Fruit fly (Drosophila melanogaster) whole organism, wandering third instar larva: ENCODE results near the gene CG15386.

Experiments used
- Abd-B ChIP-seq: fragments of >200 bp; optimal IDR thresholded peaks from 2 replicates; lab custom pipeline; 2017; ENCODE audit warnings: missing biosample characterization, missing genetic modification characterization
- CG32264 ChIP-seq: fragments of 200-800 bp; sonication (Bioruptor generic); optimal IDR thresholded peaks from 2 replicates; lab custom pipeline; 2016; ENCODE audit warnings: missing biosample characterization, missing genetic modification characterization
- CG9705 ChIP-seq: fragments of 200-800 bp; sonication (Bioruptor generic); optimal IDR thresholded peaks from 2 replicates; lab custom pipeline; 2018; ENCODE audit warnings: missing biosample characterization, mild to moderate bottlenecking, missing genetic modification characterization
- Dfd ChIP-seq: fragments of >200 bp; optimal IDR thresholded peaks from 2 replicates; lab custom pipeline; 2017; ENCODE audit warnings: missing biosample characterization, missing genetic modification characterization
- Dif ChIP-seq: fragments of 200-275, 200-300 bp; sonication (Bioruptor generic); optimal IDR thresholded peaks from 2 replicates; lab custom pipeline; 2018; ENCODE audit warnings: missing biosample characterization, missing genetic modification characterization; ENCODE audit not compliant: partially characterized antibody
- GATAd ChIP-seq: sonication (Bioruptor generic); optimal IDR thresholded peaks from 2 replicates; lab custom pipeline; 2016; ENCODE audit warnings: missing biosample characterization, missing genetic modification characterization
- HLH106 ChIP-seq: fragments of 200-800 bp; optimal IDR thresholded peaks from 3 replicates; lab custom pipeline; 2019; ENCODE audit warnings: missing biosample characterization, mild to moderate bottlenecking, missing genetic modification characterization, moderate library complexity
- Hnf4 ChIP-seq: fragments of 200-800 bp; sonication (Bioruptor generic); optimal IDR thresholded peaks from 2 replicates; lab custom pipeline; 2016; ENCODE audit warnings: missing biosample characterization, mild to moderate bottlenecking, missing genetic modification characterization
- Hr78 ChIP-seq: fragments of >200 bp; optimal IDR thresholded peaks from 2 replicates; lab custom pipeline; 2017; ENCODE audit warnings: missing biosample characterization, missing genetic modification characterization
- Mio ChIP-seq: sonication (Bioruptor generic); optimal IDR thresholded peaks from 2 replicates; lab custom pipeline; 2016; ENCODE audit warnings: missing biosample characterization, missing genetic modification characterization
- N ChIP-seq: fragments of >200 bp; optimal IDR thresholded peaks from 2 replicates; lab custom pipeline; 2018; ENCODE audit warnings: missing biosample characterization, missing external identifiers, missing genetic modification characterization
- OdsH ChIP-seq: fragments of 200-800 bp; sonication (Bioruptor generic); optimal IDR thresholded peaks from 2 replicates; lab custom pipeline; 2016; ENCODE audit warnings: missing biosample characterization, mild to moderate bottlenecking, missing genetic modification characterization
- Rel ChIP-seq, 2 experiments: fragments of 200-800 bp; sonication (Bioruptor generic) in 1 of 2; optimal IDR thresholded peaks; 2 replicates in 1 of 2; 3 replicates in 1 of 2; lab custom pipeline; 2016 to 2019; ENCODE audit warnings: mild to moderate bottlenecking in 2 of 2, missing biosample characterization in 2 of 2, missing genetic modification characterization in 2 of 2, moderate library complexity in 1 of 2
- Sp1 ChIP-seq: fragments of 200-800 bp; sonication (Bioruptor generic); optimal IDR thresholded peaks from 3 replicates; lab custom pipeline; 2019; ENCODE audit warnings: missing biosample characterization, mild to moderate bottlenecking, missing genetic modification characterization, moderate library complexity
- Vsx2 ChIP-seq: fragments of 200-300, 225-300 bp; sonication (Bioruptor generic); optimal IDR thresholded peaks from 2 replicates; lab custom pipeline; 2018; ENCODE audit warnings: missing biosample characterization, missing genetic modification characterization; ENCODE audit not compliant: partially characterized antibody
- br ChIP-seq: fragments of 200-800 bp; sonication (Bioruptor generic); optimal IDR thresholded peaks from 2 replicates; lab custom pipeline; 2016; ENCODE audit warnings: missing biosample characterization, missing genetic modification characterization
- brk ChIP-seq: fragments of 200-800 bp; sonication (Bioruptor generic); optimal IDR thresholded peaks from 2 replicates; lab custom pipeline; 2016; ENCODE audit warnings: missing biosample characterization, mild to moderate bottlenecking, missing genetic modification characterization
- dl ChIP-seq, 2 experiments: fragments of 175-275, 200-275 bp in 1 of 2; fragments of 200-275 bp in 1 of 2; sonication (Bioruptor generic); optimal IDR thresholded peaks; lab custom pipeline; 2018; ENCODE audit warnings: mild to moderate bottlenecking in 2 of 2, missing biosample characterization in 2 of 2, missing genetic modification characterization in 2 of 2, moderate library complexity in 2 of 2; ENCODE audit not compliant: partially characterized antibody in 2 of 2, insufficient read depth in 1 of 2
- dmrt93B ChIP-seq: fragments of 200-800 bp; sonication (Bioruptor generic); optimal IDR thresholded peaks from 2 replicates; lab custom pipeline; 2018; ENCODE audit warnings: missing biosample characterization, mild to moderate bottlenecking, missing genetic modification characterization
- dsf ChIP-seq: sonication (Bioruptor generic); optimal IDR thresholded peaks from 2 replicates; lab custom pipeline; 2016; ENCODE audit warnings: missing biosample characterization, missing genetic modification characterization, borderline replicate concordance
- ey ChIP-seq: fragments of 200-800 bp; sonication (Bioruptor generic); optimal IDR thresholded peaks from 2 replicates; lab custom pipeline; 2016; ENCODE audit warnings: missing biosample characterization, missing genetic modification characterization
- foxo ChIP-seq, 2 experiments: fragments of 200-800 bp; sonication (Bioruptor generic); optimal IDR thresholded peaks; 2 replicates in 1 of 2; 3 replicates in 1 of 2; lab custom pipeline; 2016 to 2017; ENCODE audit warnings: missing biosample characterization in 2 of 2, missing genetic modification characterization in 2 of 2
- fru ChIP-seq: fragments of 200-800 bp; sonication (Bioruptor generic); optimal IDR thresholded peaks from 3 replicates; lab custom pipeline; 2016; ENCODE audit warnings: missing biosample characterization, mild to moderate bottlenecking, missing genetic modification characterization
- h ChIP-seq: fragments of 200-800 bp; sonication (Bioruptor generic); optimal IDR thresholded peaks from 3 replicates; lab custom pipeline; 2016; ENCODE audit warnings: missing biosample characterization, mild to moderate bottlenecking, missing genetic modification characterization
- lola ChIP-seq: fragments of >200 bp; optimal IDR thresholded peaks from 2 replicates; lab custom pipeline; 2017; ENCODE audit warnings: missing biosample characterization, missing genetic modification characterization
- psq ChIP-seq: fragments of 200-800 bp; sonication (Bioruptor generic); optimal IDR thresholded peaks from 3 replicates; lab custom pipeline; 2017; ENCODE audit warnings: missing biosample characterization, mild to moderate bottlenecking, missing genetic modification characterization, moderate library complexity
- rgr ChIP-seq: fragments of 200-800 bp; sonication (Bioruptor generic); optimal IDR thresholded peaks from 3 replicates; lab custom pipeline; 2016; ENCODE audit warnings: missing biosample characterization, mild to moderate bottlenecking, missing genetic modification characterization
- sage ChIP-seq: fragments of 200-800 bp; sonication (Bioruptor generic); optimal IDR thresholded peaks from 2 replicates; lab custom pipeline; 2016; ENCODE audit warnings: missing biosample characterization, mild to moderate bottlenecking, missing genetic modification characterization
- sv ChIP-seq: fragments of 200-800 bp; sonication (Bioruptor generic); optimal IDR thresholded peaks from 3 replicates; lab custom pipeline; 2016; ENCODE audit warnings: missing biosample characterization, missing genetic modification characterization
- tai ChIP-seq: sonication (Bioruptor generic); optimal IDR thresholded peaks from 2 replicates; lab custom pipeline; 2016; ENCODE audit warnings: missing biosample characterization, missing genetic modification characterization
- usp ChIP-seq: fragments of >200 bp; optimal IDR thresholded peaks from 2 replicates; lab custom pipeline; 2017; ENCODE audit warnings: missing biosample characterization, missing genetic modification characterization
- woc ChIP-seq: sonication (Bioruptor generic); optimal IDR thresholded peaks from 2 replicates; lab custom pipeline; 2016; ENCODE audit warnings: missing biosample characterization, mild to moderate bottlenecking, missing genetic modification characterization

CG15386 gene

DNA sequence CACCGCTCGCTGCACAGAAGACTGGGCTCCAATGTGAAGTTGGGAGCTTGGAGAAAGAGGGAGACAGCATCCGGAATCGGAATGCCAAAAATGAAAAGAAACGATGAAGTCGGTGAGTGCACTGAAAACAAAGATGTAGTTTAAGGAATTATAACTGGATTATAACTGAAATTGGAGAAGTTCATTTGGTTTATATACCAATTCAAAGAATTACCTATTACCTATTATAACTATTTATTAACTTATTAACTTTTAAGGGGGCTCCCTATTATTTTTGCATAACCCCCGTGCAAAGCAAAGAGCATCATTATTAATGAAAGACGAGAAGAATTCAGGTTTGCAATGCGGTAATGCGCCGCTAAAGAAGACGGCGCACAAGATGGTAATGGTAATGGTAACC, 32.4 kb downstream of the CG15386 start:
- no peak for TF ChIP-seq sage (GFP tag; lab: Kevin White, UChicago)
- peak; percentile 16 for TF ChIP-seq h (GFP tag; lab: Kevin White, UChicago)
- TF ChIP-seq rgr (GFP tag; lab: Kevin White, UChicago) = peak; percentile 16
- peak; percentile 2 for TF ChIP-seq fru
- no peak for TF ChIP-seq Sp1

DNA sequence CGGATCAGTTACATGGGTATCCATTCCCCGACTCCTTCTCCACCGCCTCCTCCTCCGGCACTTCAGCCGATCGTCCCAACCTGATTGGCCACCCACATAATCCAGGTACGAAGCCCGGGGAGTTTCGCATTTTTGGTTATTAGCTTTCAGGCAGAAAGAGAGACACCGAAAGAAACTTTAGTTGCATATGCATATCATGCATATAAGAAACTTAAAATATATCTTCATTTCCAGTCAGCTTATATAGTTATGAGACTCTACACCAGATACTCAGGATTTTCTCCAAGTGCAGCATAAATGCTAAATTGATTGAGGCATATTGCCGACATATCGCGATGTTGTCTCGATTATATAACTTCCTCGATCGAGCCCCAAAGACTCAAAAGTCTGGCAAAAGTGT, 32.9 kb downstream of the CG15386 start:
- TF ChIP-seq CG32264 (GFP tag; lab: Kevin White, UChicago) (no peak), Sp1 (no peak), br (GFP tag; lab: Kevin White, UChicago) (no peak), OdsH (GFP tag; lab: Kevin White, UChicago) (no peak), sage (GFP tag; lab: Kevin White, UChicago) (no peak), dl (GFP tag; optimal IDR thresholded peaks at IDR 0.05; lab: Kevin White, UChicago; ENCODE audit: insufficient read depth in 1 of 2, partially characterized antibody in 2 of 2) (no peak), rgr (GFP tag; lab: Kevin White, UChicago) (no peak), CG9705 (GFP tag; lab: Kevin White, UChicago) (no peak), Vsx2 (GFP tag; lab: Kevin White, UChicago) (no peak), Rel (GFP tag; optimal IDR thresholded peaks at IDR 0.05; lab: Kevin White, UChicago) (no peak), Rel (tag; optimal IDR thresholded peaks at IDR 0.05; lab: Kevin White, UChicago) (no peak), dmrt93B (GFP tag; lab: Kevin White, UChicago) (no peak), tai (GFP tag; lab: Kevin White, UChicago) (no peak)

DNA sequence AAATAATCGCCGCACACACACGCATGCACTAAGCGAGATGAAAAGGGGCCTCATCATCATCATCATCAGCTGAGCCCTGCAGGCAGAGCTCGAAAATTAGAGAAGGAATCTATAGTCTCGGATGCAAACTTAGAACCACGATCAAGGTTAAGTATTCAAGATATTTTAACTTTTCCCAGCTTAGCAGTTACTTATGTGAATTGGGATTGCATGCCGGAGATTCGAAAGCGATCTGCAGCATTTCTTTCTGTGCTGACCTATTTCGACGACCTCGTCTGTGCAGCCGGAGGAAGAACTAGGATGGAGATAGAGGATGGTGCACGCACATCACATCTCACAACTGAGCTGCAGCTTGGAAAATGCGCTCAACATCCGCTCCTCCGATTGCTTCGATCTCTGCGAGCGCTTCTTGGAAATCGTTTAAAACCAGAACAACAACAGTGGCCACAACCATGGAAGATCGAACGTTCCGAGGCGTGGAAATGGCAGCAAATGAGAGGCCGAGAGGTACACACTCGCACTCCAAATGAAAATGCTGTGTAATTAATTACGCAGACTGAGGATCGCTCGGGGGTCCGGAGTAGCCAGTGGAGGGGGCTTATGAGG, 34.2 kb downstream of the CG15386 start:
- no peak for TF ChIP-seq dmrt93B (GFP tag; lab: Kevin White, UChicago)
- TF ChIP-seq rgr (GFP tag; lab: Kevin White, UChicago) = no peak
- no peak for TF ChIP-seq Vsx2 (GFP tag; lab: Kevin White, UChicago)
- no peak for TF ChIP-seq sv (GFP tag; lab: Kevin White, UChicago)
- TF ChIP-seq usp (GFP tag; lab: Kevin White, UChicago) = no peak
- no peak for TF ChIP-seq dsf
- no peak for TF ChIP-seq woc
- no peak for TF ChIP-seq lola (GFP tag; lab: Kevin White, UChicago)
- TF ChIP-seq Abd-B = no peak
- TF ChIP-seq Mio = no peak
- TF ChIP-seq N (GFP tag; lab: Kevin White, UChicago) = no peak
- TF ChIP-seq br (GFP tag; lab: Kevin White, UChicago) = no peak
- TF ChIP-seq Dif = no peak
- no peak for TF ChIP-seq psq (GFP tag; lab: Kevin White, UChicago)
- no peak for TF ChIP-seq ey (GFP tag; lab: Kevin White, UChicago)
- no peak for TF ChIP-seq dl (GFP tag; optimal IDR thresholded peaks at IDR 0.05; lab: Kevin White, UChicago; ENCODE audit: insufficient read depth in 1 of 2, partially characterized antibody in 2 of 2)

DNA sequence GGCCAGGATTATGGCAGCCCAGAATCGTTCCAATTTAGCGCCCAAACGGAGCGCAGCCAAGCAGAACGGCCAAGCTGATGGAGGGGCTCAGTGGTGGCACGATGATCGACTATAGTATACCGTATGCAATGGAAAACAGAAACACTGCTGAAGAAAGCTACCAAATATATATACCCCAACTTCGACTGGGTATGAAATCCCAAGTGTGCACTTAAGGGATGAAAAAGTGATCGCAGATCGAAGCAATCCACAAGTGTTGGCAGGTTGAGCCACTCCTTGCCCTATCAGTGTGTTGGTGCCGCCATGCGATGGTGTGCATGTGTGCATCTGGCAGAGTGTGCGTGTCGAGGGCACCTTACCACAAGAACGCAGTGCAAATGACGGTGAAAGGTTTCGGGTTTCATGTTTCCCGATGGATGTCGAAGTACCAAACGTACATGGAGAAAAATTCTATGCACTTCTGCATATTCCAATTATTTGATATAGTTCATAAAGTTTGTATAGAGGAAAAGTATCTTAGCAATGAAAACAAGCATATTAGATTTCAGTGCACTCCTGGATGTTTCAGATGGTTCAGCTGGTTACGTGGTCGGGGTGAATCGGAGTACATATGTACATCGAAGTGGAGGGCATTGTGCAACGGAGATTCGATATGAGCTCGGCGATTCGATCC, 34.9 kb downstream of the CG15386 start:
- no peak for TF ChIP-seq dl (GFP tag; optimal IDR thresholded peaks at IDR 0.05; lab: Kevin White, UChicago; ENCODE audit: insufficient read depth in 1 of 2, partially characterized antibody in 2 of 2)
- TF ChIP-seq brk (GFP tag; lab: Kevin White, UChicago) = no peak
- TF ChIP-seq Dif = no peak
- peak; percentile 59 for TF ChIP-seq fru
- peak; percentile 34 for TF ChIP-seq HLH106 (tag; lab: Kevin White, UChicago)
- no peak for TF ChIP-seq GATAd
- TF ChIP-seq OdsH (GFP tag; lab: Kevin White, UChicago) = peak; percentile 5
- peak in 1 of 2 experiments; percentile 37 for TF ChIP-seq foxo (GFP tag; optimal IDR thresholded peaks at IDR 0.05; lab: Kevin White, UChicago)
- peak; percentile 14 for TF ChIP-seq psq (GFP tag; lab: Kevin White, UChicago)
- no peak for TF ChIP-seq Rel (GFP tag; optimal IDR thresholded peaks at IDR 0.05; lab: Kevin White, UChicago)
- TF ChIP-seq Rel (tag; optimal IDR thresholded peaks at IDR 0.05; lab: Kevin White, UChicago) = no peak
- TF ChIP-seq sv (GFP tag; lab: Kevin White, UChicago) = peak; percentile 31
- peak; percentile 64 for TF ChIP-seq woc
- no peak for TF ChIP-seq Dfd (GFP tag; lab: Kevin White, UChicago)
- TF ChIP-seq Hr78 (GFP tag; lab: Kevin White, UChicago) = no peak
- TF ChIP-seq dsf = no peak
- peak; percentile 10 for TF ChIP-seq Sp1
- peak; percentile 10 for TF ChIP-seq Hnf4 (GFP tag; lab: Kevin White, UChicago)
- peak; percentile 20 for TF ChIP-seq h (GFP tag; lab: Kevin White, UChicago)
- peak; percentile 7 for TF ChIP-seq br (GFP tag; lab: Kevin White, UChicago)
- TF ChIP-seq lola (GFP tag; lab: Kevin White, UChicago) = no peak
- no peak for TF ChIP-seq sage (GFP tag; lab: Kevin White, UChicago)
